Fruit fly (Drosophila melanogaster) whole organism, adult: Measurements from ENCODE around the gene Sbf.

Experiments used
- CG11617 ChIP-seq: fragments of 200-800 bp; sonication (Bioruptor generic); optimal IDR thresholded peaks from 2 replicates; lab custom pipeline; 2017; ENCODE audit warnings: mild to moderate bottlenecking, missing biosample characterization, missing genetic modification reagents, missing genetic modification characterization
- CG12768 ChIP-seq: fragments of 200-800 bp; sonication (Bioruptor generic); optimal IDR thresholded peaks from 2 replicates; lab custom pipeline; 2017; ENCODE audit warnings: missing biosample characterization, missing genetic modification characterization, mild to moderate bottlenecking, moderate library complexity, missing genetic modification reagents
- CG14711 ChIP-seq: fragments of 200-800 bp; sonication (Bioruptor generic); optimal IDR thresholded peaks from 2 replicates; lab custom pipeline; 2018; ENCODE audit warnings: missing biosample characterization, mild to moderate bottlenecking, missing genetic modification characterization, moderate library complexity
- CG1620 ChIP-seq: fragments of 200-800 bp; sonication (Bioruptor generic); optimal IDR thresholded peaks from 2 replicates; lab custom pipeline; 2016; ENCODE audit warnings: missing biosample characterization, missing genetic modification characterization
- CG33017 ChIP-seq: fragments of 200-800 bp; sonication (Bioruptor generic); optimal IDR thresholded peaks from 2 replicates; lab custom pipeline; 2018; ENCODE audit warnings: missing biosample characterization, mild to moderate bottlenecking, missing genetic modification characterization, moderate library complexity
- CG5204 ChIP-seq: fragments of 200-800 bp; sonication (Bioruptor generic); optimal IDR thresholded peaks from 2 replicates; lab custom pipeline; 2016; ENCODE audit warnings: missing biosample characterization, missing genetic modification characterization
- CG7045 ChIP-seq: fragments of 200-800 bp; sonication (Bioruptor generic); optimal IDR thresholded peaks from 2 replicates; lab custom pipeline; 2017; ENCODE audit warnings: missing biosample characterization, mild to moderate bottlenecking, missing genetic modification characterization
- CG7101 ChIP-seq: fragments of 200-800 bp; sonication (Bioruptor generic); optimal IDR thresholded peaks from 2 replicates; lab custom pipeline; 2018; ENCODE audit warnings: missing biosample characterization, mild to moderate bottlenecking, missing genetic modification characterization, moderate library complexity
- Clk ChIP-seq: fragments of 200-800 bp; sonication (Bioruptor generic); optimal IDR thresholded peaks from 2 replicates; lab custom pipeline; 2017; ENCODE audit warnings: missing biosample characterization, missing genetic modification characterization
- Crg-1 ChIP-seq: fragments of 200-800 bp; sonication (Bioruptor generic); optimal IDR thresholded peaks from 2 replicates; lab custom pipeline; 2016; ENCODE audit warnings: missing biosample characterization, missing genetic modification characterization
- Hr96 ChIP-seq: fragments of 200-800 bp; sonication (Bioruptor generic); optimal IDR thresholded peaks from 2 replicates; lab custom pipeline; 2016; ENCODE audit warnings: missing biosample characterization, missing genetic modification characterization
- Mnt ChIP-seq: fragments of 200-800 bp; sonication (Bioruptor generic); optimal IDR thresholded peaks from 2 replicates; lab custom pipeline; 2016; ENCODE audit warnings: missing biosample characterization, mild to moderate bottlenecking, missing genetic modification characterization
- bab1 ChIP-seq: fragments of 200-800 bp; sonication (Bioruptor generic); optimal IDR thresholded peaks from 3 replicates; lab custom pipeline; 2019; ENCODE audit warnings: missing biosample characterization, mild to moderate bottlenecking, missing genetic modification characterization, moderate library complexity
- cic ChIP-seq: fragments of 200-800 bp; sonication (Bioruptor generic); optimal IDR thresholded peaks from 2 replicates; lab custom pipeline; 2017; ENCODE audit warnings: missing biosample characterization, mild to moderate bottlenecking, missing genetic modification characterization, moderate library complexity
- cnc ChIP-seq, 2 experiments: fragments of >200 bp; optimal IDR thresholded peaks; 2 replicates each; lab custom pipeline; 2017
- kay ChIP-seq: fragments of 200-800 bp; sonication (Bioruptor generic); peaks from one replicate; lab custom pipeline; 2016; ENCODE audit warnings: missing biosample characterization, missing genetic modification characterization, borderline replicate concordance
- ovo ChIP-seq: fragments of 200-800 bp; sonication (Bioruptor generic); optimal IDR thresholded peaks from 2 replicates; lab custom pipeline; 2016; ENCODE audit warnings: missing biosample characterization, missing genetic modification characterization
- pad ChIP-seq: fragments of 200-800 bp; sonication (Bioruptor generic); optimal IDR thresholded peaks from 3 replicates; lab custom pipeline; 2017; ENCODE audit warnings: missing biosample characterization, missing genetic modification characterization, mild to moderate bottlenecking, moderate library complexity, missing genetic modification reagents
- tj ChIP-seq: fragments of 200-800 bp; sonication (Bioruptor generic); optimal IDR thresholded peaks from 3 replicates; lab custom pipeline; 2017; ENCODE audit warnings: missing biosample characterization, mild to moderate bottlenecking, missing genetic modification characterization, moderate library complexity
- toe ChIP-seq: fragments of 200-800 bp; sonication (Bioruptor generic); optimal IDR thresholded peaks from 2 replicates; lab custom pipeline; 2016; ENCODE audit warnings: missing biosample characterization, missing genetic modification characterization

Gene Sbf

dm6 chr3R:11806753-11807152, 10.0 kb upstream of the Sbf start:
- TF ChIP-seq CG33017: peak; percentile 19
- no peak for TF ChIP-seq Crg-1 (GFP tag; lab: Kevin White, UChicago)
- TF ChIP-seq Clk (GFP tag; lab: Kevin White, UChicago): no peak
- peak; percentile 17 for TF ChIP-seq toe (GFP tag; lab: Kevin White, UChicago)
- TF ChIP-seq CG7101 (tag; lab: Kevin White, UChicago): peak; percentile 13

dm6 chr3R:11805584-11805983, 8.8 kb upstream of the Sbf start:
- TF ChIP-seq CG7101 (tag; lab: Kevin White, UChicago): peak; percentile 28
- no peak for TF ChIP-seq CG12768 (GFP tag; lab: Kevin White, UChicago)
- TF ChIP-seq CG5204 (GFP tag; lab: Kevin White, UChicago): no peak
- TF ChIP-seq toe (GFP tag; lab: Kevin White, UChicago): no peak
- no peak for TF ChIP-seq CG1620
- no peak for TF ChIP-seq Mnt
- no peak for TF ChIP-seq cic
- TF ChIP-seq cnc (optimal IDR thresholded peaks at IDR 0.05; lab: Kevin White, UChicago): no peak
- no peak for TF ChIP-seq Hr96 (GFP tag; lab: Kevin White, UChicago)
- no peak for TF ChIP-seq ovo (GFP tag; lab: Kevin White, UChicago)
- no peak for TF ChIP-seq CG33017
- TF ChIP-seq CG11617 (GFP tag; lab: Kevin White, UChicago): peak; percentile 23
- no peak for TF ChIP-seq Clk (GFP tag; lab: Kevin White, UChicago)
- TF ChIP-seq pad (GFP tag; lab: Kevin White, UChicago): no peak
- no peak for TF ChIP-seq tj
- no peak for TF ChIP-seq CG7045 (GFP tag; lab: Kevin White, UChicago)
- TF ChIP-seq CG14711 (tag; lab: Kevin White, UChicago): no peak
- no peak for TF ChIP-seq bab1 (GFP tag; lab: Kevin White, UChicago)
- no peak for TF ChIP-seq Crg-1 (GFP tag; lab: Kevin White, UChicago)
- peak; percentile 43 for TF ChIP-seq kay (GFP tag; lab: Kevin White, UChicago)

dm6 chr3R:11786695-11787226, 10.0 kb downstream of the Sbf start, which contains the start of the genes prd1 and HisCl1:
Gene prd1 (minus strand): TSS chr3R:11787014.
Gene HisCl1 (plus strand): TSS chr3R:11787176.
- TF ChIP-seq cnc (optimal IDR thresholded peaks at IDR 0.05; lab: Kevin White, UChicago) (no peak), CG14711 (tag; lab: Kevin White, UChicago) (peak; percentile 82), kay (GFP tag; lab: Kevin White, UChicago) (no peak), ovo (GFP tag; lab: Kevin White, UChicago) (peak; percentile 63), CG11617 (GFP tag; lab: Kevin White, UChicago) (peak; percentile 80), Crg-1 (GFP tag; lab: Kevin White, UChicago) (peak; percentile 76), Hr96 (GFP tag; lab: Kevin White, UChicago) (no peak), Clk (GFP tag; lab: Kevin White, UChicago) (peak; percentile 62), CG1620 (peak; percentile 75), cic (peak; percentile 26), bab1 (GFP tag; lab: Kevin White, UChicago) (peak; percentile 68), CG5204 (GFP tag; lab: Kevin White, UChicago) (no peak), toe (GFP tag; lab: Kevin White, UChicago) (no peak), Mnt (peak; percentile 66), CG12768 (GFP tag; lab: Kevin White, UChicago) (peak; percentile 43), CG7045 (GFP tag; lab: Kevin White, UChicago) (peak; percentile 75), CG33017 (peak; percentile 63), tj (peak; percentile 38), pad (GFP tag; lab: Kevin White, UChicago) (peak; percentile 65), CG7101 (tag; lab: Kevin White, UChicago) (peak; percentile 79)

- peak; percentile 77 for TF ChIP-seq tj
- TF ChIP-seq CG12768 (GFP tag; lab: Kevin White, UChicago): peak; percentile 85
- peak; percentile 93 for TF ChIP-seq CG7101 (tag; lab: Kevin White, UChicago)
- TF ChIP-seq cnc (optimal IDR thresholded peaks at IDR 0.05; lab: Kevin White, UChicago): no peak
- TF ChIP-seq CG7045 (GFP tag; lab: Kevin White, UChicago): peak; percentile 91
- TF ChIP-seq Crg-1 (GFP tag; lab: Kevin White, UChicago): peak; percentile 67
- peak; percentile 59 for TF ChIP-seq Mnt
- peak; percentile 63 for TF ChIP-seq CG1620
- TF ChIP-seq Clk (GFP tag; lab: Kevin White, UChicago): peak; percentile 83
- TF ChIP-seq kay (GFP tag; lab: Kevin White, UChicago): no peak
- TF ChIP-seq toe (GFP tag; lab: Kevin White, UChicago): peak; percentile 66
- TF ChIP-seq ovo (GFP tag; lab: Kevin White, UChicago): peak; percentile 33
- peak; percentile 79 for TF ChIP-seq pad (GFP tag; lab: Kevin White, UChicago)
- peak; percentile 90 for TF ChIP-seq CG11617 (GFP tag; lab: Kevin White, UChicago)
- TF ChIP-seq CG5204 (GFP tag; lab: Kevin White, UChicago): no peak
- TF ChIP-seq Hr96 (GFP tag; lab: Kevin White, UChicago): peak; percentile 15
- TF ChIP-seq cic: peak; percentile 60
- peak; percentile 89 for TF ChIP-seq bab1 (GFP tag; lab: Kevin White, UChicago)
- peak; percentile 93 for TF ChIP-seq CG33017
- peak; percentile 86 for TF ChIP-seq CG14711 (tag; lab: Kevin White, UChicago)
These were observed 16.5 kb downstream of the Sbf start for dm6 chr3R:11780181-11780688.

dm6 chr3R:11779357-11780018, 17.3 kb downstream of the Sbf start:
- TF ChIP-seq CG12768 (GFP tag; lab: Kevin White, UChicago): no peak
- no peak for TF ChIP-seq CG7045 (GFP tag; lab: Kevin White, UChicago)
- no peak for TF ChIP-seq CG1620
- TF ChIP-seq tj: no peak
- no peak for TF ChIP-seq CG7101 (tag; lab: Kevin White, UChicago)
- no peak for TF ChIP-seq Crg-1 (GFP tag; lab: Kevin White, UChicago)
- no peak for TF ChIP-seq CG11617 (GFP tag; lab: Kevin White, UChicago)
- TF ChIP-seq kay (GFP tag; lab: Kevin White, UChicago): peak; percentile 85
- TF ChIP-seq ovo (GFP tag; lab: Kevin White, UChicago): no peak
- TF ChIP-seq toe (GFP tag; lab: Kevin White, UChicago): peak; percentile 9
- TF ChIP-seq Mnt: no peak
- TF ChIP-seq CG14711 (tag; lab: Kevin White, UChicago): peak; percentile 38
- peak; percentile 14 for TF ChIP-seq CG33017
- TF ChIP-seq bab1 (GFP tag; lab: Kevin White, UChicago): no peak
- no peak for TF ChIP-seq cic
- TF ChIP-seq CG5204 (GFP tag; lab: Kevin White, UChicago): no peak
- no peak for TF ChIP-seq cnc (optimal IDR thresholded peaks at IDR 0.05; lab: Kevin White, UChicago)
- no peak for TF ChIP-seq Clk (GFP tag; lab: Kevin White, UChicago)
- no peak for TF ChIP-seq pad (GFP tag; lab: Kevin White, UChicago)
- no peak for TF ChIP-seq Hr96 (GFP tag; lab: Kevin White, UChicago)
